Worm (Caenorhabditis elegans) whole organism, L3 larva: ENCODE data around the gene W09G12.6.
A peak's percentile ranks its signal among the peaks of the same experiment; 100 is the strongest.

Source experiments
- ceh-82 ChIP-seq: fragments of 150-350 bp; optimal IDR thresholded peaks from 2 replicates; lab custom pipeline; 2014; ENCODE audit warnings: missing biosample characterization, missing genetic modification characterization
- jun-1 ChIP-seq: fragments of 150-350 bp; optimal IDR thresholded peaks from 2 replicates; lab custom pipeline; 2014; ENCODE audit warnings: missing biosample characterization, missing genetic modification reagents, missing genetic modification characterization
- nhr-76 ChIP-seq: fragments of 150-350 bp; sonication (generic microtip); optimal IDR thresholded peaks from 5 replicates; lab custom pipeline; 2014; ENCODE audit warnings: missing biosample characterization, missing genetic modification characterization
- tbx-2 ChIP-seq: sonication (generic microtip); optimal IDR thresholded peaks from 2 replicates; lab custom pipeline; 2016; ENCODE audit warnings: mild to moderate bottlenecking, missing genetic modification characterization, missing compliant biosample characterization
- unc-62 ChIP-seq: fragments of 150-350 bp; sonication (generic microtip); optimal IDR thresholded peaks from 4 replicates; lab custom pipeline; 2014; ENCODE audit warnings: missing biosample characterization, missing genetic modification reagents, missing genetic modification characterization

ce11 chrIV:1228675-1229130, 3.0 kb upstream of the W09G12.6 start, which contains the start of gene W09G12.7:
- TF ChIP-seq ceh-82 (no peak), tbx-2 (tag; lab: Kevin White, UChicago) (no peak), jun-1 (tag; lab: Kevin White, UChicago) (peak; percentile 27), nhr-76 (tag; lab: Kevin White, UChicago) (no peak), unc-62 (GFP tag; lab: Kevin White, UChicago) (no peak)
